Fruit fly (Drosophila melanogaster): ENCODE measurements around the gene NAAT1.

Gene NAAT1

DNA sequence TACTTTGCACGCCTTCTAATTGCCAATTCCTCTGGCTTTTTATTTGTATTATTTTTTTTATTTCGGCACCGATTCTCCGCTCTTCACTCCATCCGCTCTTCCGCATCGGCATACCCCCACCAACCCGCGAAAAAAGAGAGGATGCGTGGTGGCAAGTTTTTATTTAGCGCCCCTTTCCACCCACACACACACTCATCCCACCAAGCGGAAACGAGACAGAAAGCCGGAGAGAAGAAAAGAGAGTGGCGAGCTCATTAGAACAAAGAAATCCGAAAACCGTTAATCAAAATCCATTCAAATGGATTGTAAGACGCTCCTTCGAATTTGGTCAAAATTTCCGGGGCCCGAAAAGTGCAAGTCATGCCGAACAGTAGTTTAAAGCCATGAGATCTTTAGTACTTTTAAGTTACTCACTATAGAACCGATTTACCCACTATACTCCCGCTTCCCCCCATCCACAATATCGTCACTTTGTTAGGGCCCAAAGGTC, 8.0 kb upstream of the NAAT1 start:
- no peak for TF ChIP-seq otp (GFP tag; IDR thresholded peaks at IDR 0.05)
- TF ChIP-seq Myb (GFP tag; optimal IDR thresholded peaks at IDR 0.05), result peak; percentile 14
- TF ChIP-seq CG1832 (GFP tag; optimal IDR thresholded peaks at IDR 0.05), result peak; percentile 22
- no peak for TF ChIP-seq sc (optimal IDR thresholded peaks at IDR 0.05)
- no peak for TF ChIP-seq sc (GFP tag; optimal IDR thresholded peaks at IDR 0.05)
- TF ChIP-seq CG3163 (GFP tag; optimal IDR thresholded peaks at IDR 0.05), result peak; percentile 73
- TF ChIP-seq CG17802 (tag; optimal IDR thresholded peaks at IDR 0.05), result no peak
- peak; percentile 6; the same call in 1 of the 2 replicates for TF ChIP-seq crol (GFP tag; IDR thresholded peaks at IDR 0.05)
- TF ChIP-seq bbx (GFP tag; IDR thresholded peaks at IDR 0.05; ENCODE audit: partially characterized antibody), result no peak
- peak in 1 of 2 experiments; percentile 39 for TF ChIP-seq Trl (optimal IDR thresholded peaks at IDR 0.05)
- TF ChIP-seq Trl (GFP tag; optimal IDR thresholded peaks at IDR 0.05), result no peak
- TF ChIP-seq mld (GFP tag; IDR thresholded peaks at IDR 0.05; ENCODE audit: partially characterized antibody), result 0 out of 3 replicates have a peak, but pooled peaks have one; percentile 39
- TF ChIP-seq emc (GFP tag; optimal IDR thresholded peaks at IDR 0.05), result no peak
- TF ChIP-seq Awh (GFP tag; IDR thresholded peaks at IDR 0.05), result 0 out of 2 replicates have a peak, but pooled peaks have one; percentile 8
- peak; percentile 28 for TF ChIP-seq nom (GFP tag; optimal IDR thresholded peaks at IDR 0.05)
- peak; percentile 64; the same call in 2 of the 3 replicates for TF ChIP-seq sr (GFP tag; IDR thresholded peaks at IDR 0.05)
- no peak for TF ChIP-seq disco-r (GFP tag; optimal IDR thresholded peaks at IDR 0.05)

dm6 chrX:5417836-5418554, 7.3 kb upstream of the NAAT1 start:
- TF ChIP-seq Sry-β (GFP tag; optimal IDR thresholded peaks at IDR 0.05), result no peak
- TF ChIP-seq CG9437 (GFP tag; optimal IDR thresholded peaks at IDR 0.05), result peak; percentile 95
- TF ChIP-seq CG6272 (GFP tag; IDR thresholded peaks at IDR 0.05), result no peak
- peak; percentile 70 for TF ChIP-seq cg (GFP tag; optimal IDR thresholded peaks at IDR 0.05)
- TF ChIP-seq CG10462 (GFP tag; optimal IDR thresholded peaks at IDR 0.05), result no peak
- peak; percentile 32; the same call in 1 of the 2 replicates for TF ChIP-seq crol (GFP tag; IDR thresholded peaks at IDR 0.05)
- TF ChIP-seq Trl (optimal IDR thresholded peaks at IDR 0.05), result peak; percentile 79 to 91
- no peak for TF ChIP-seq Trl (GFP tag; optimal IDR thresholded peaks at IDR 0.05)
- peak; percentile 24; the same call in 1 of the 2 replicates for TF ChIP-seq CG13287 (GFP tag; IDR thresholded peaks at IDR 0.05; ENCODE audit: partially characterized antibody)
- TF ChIP-seq Atf6 (GFP tag; IDR thresholded peaks at IDR 0.05), result peak; percentile 23; the same call in 1 of the 2 replicates
- peak; percentile 40; the same call in 2 of the 3 replicates for TF ChIP-seq CG34224 (GFP tag; IDR thresholded peaks at IDR 0.05; ENCODE audit: partially characterized antibody)
- TF ChIP-seq cwo (GFP tag; optimal IDR thresholded peaks at IDR 0.05), result peak; percentile 88
- peak; percentile 58 for TF ChIP-seq yki (optimal IDR thresholded peaks at IDR 0.05)
- TF ChIP-seq Eip74EF (GFP tag; optimal IDR thresholded peaks at IDR 0.05), result peak in 1 of 2 experiments; percentile 83
- peak; percentile 90 for TF ChIP-seq CG3163 (GFP tag; optimal IDR thresholded peaks at IDR 0.05)
- TF ChIP-seq Med (GFP tag), result peak; percentile 77
- TF ChIP-seq CG11695 (GFP tag; IDR thresholded peaks at IDR 0.05), result 0 out of 3 replicates have a peak, but pooled peaks have one; percentile 11
- no peak for TF ChIP-seq CG12104 (GFP tag; optimal IDR thresholded peaks at IDR 0.05)
- peak; percentile 5 for TF ChIP-seq Deaf1 (tag; optimal IDR thresholded peaks at IDR 0.05)
- TF ChIP-seq chinmo (GFP tag; IDR thresholded peaks at IDR 0.05; ENCODE audit: partially characterized antibody), result peak; percentile 95
- TF ChIP-seq Aef1 (GFP tag; IDR thresholded peaks at IDR 0.05), result peak; percentile 35; the same call in 2 of the 3 replicates
- TF ChIP-seq CG10366 (GFP tag; IDR thresholded peaks at IDR 0.05), result no peak
- peak; percentile 20 for TF ChIP-seq gcm (GFP tag; optimal IDR thresholded peaks at IDR 0.05)
- no peak for TF ChIP-seq Mes4 (GFP tag; optimal IDR thresholded peaks at IDR 0.05)
- TF ChIP-seq CG12769 (tag; optimal IDR thresholded peaks at IDR 0.05), result peak; percentile 14
- TF ChIP-seq Dll (GFP tag; IDR thresholded peaks at IDR 0.05; ENCODE audit: partially characterized antibody), result 0 out of 4 replicates have a peak, but pooled peaks have one; percentile 40
- peak; percentile 20 for TF ChIP-seq ftz-f1 (GFP tag; optimal IDR thresholded peaks at IDR 0.05)
- peak; percentile 70 for TF ChIP-seq nerfin-1 (tag; optimal IDR thresholded peaks at IDR 0.05)
- TF ChIP-seq CG7372 (GFP tag; IDR thresholded peaks at IDR 0.05), result no peak
- TF ChIP-seq CG8924 (tag; optimal IDR thresholded peaks at IDR 0.05), result peak; percentile 36
- TF ChIP-seq CG10321 (GFP tag; IDR thresholded peaks at IDR 0.05), result peak; percentile 82
- TF ChIP-seq chm (GFP tag; IDR thresholded peaks at IDR 0.05), result 0 out of 2 replicates have a peak, but pooled peaks have one; percentile 27
- TF ChIP-seq CG4360 (GFP tag; IDR thresholded peaks at IDR 0.05), result 0 out of 2 replicates have a peak, but pooled peaks have one; percentile 40
- TF ChIP-seq Pdp1 (GFP tag; optimal IDR thresholded peaks at IDR 0.05), result peak in 1 of 2 experiments; percentile 92

All from whole organism, embryonic.